Fruit fly (Drosophila melanogaster) whole organism, prepupa: ENCODE measurements around the gene Scm.

Experiments
- CG16779 ChIP-seq: fragments of 200-800 bp; sonication (Bioruptor generic); optimal IDR thresholded peaks from 3 replicates; lab custom pipeline; 2017; ENCODE audit warnings: missing biosample characterization, mild to moderate bottlenecking, missing genetic modification characterization
- CG4318 ChIP-seq: fragments of 200-800 bp; sonication (Bioruptor generic); optimal IDR thresholded peaks from 3 replicates; lab custom pipeline; 2017; ENCODE audit warnings: missing biosample characterization, mild to moderate bottlenecking, missing genetic modification characterization
- CG6854 ChIP-seq: fragments of 200-800 bp; sonication (Bioruptor generic); optimal IDR thresholded peaks from 2 replicates; lab custom pipeline; 2017; ENCODE audit warnings: missing biosample characterization, mild to moderate bottlenecking, missing genetic modification characterization
- CG8632 ChIP-seq: fragments of 200-800 bp; sonication (Bioruptor generic); optimal IDR thresholded peaks from 3 replicates; lab custom pipeline; 2016; ENCODE audit warnings: missing biosample characterization, missing genetic modification characterization
- Ets96B ChIP-seq: fragments of 200-800 bp; optimal IDR thresholded peaks from 2 replicates; lab custom pipeline; 2019; ENCODE audit warnings: missing biosample characterization, mild to moderate bottlenecking, missing genetic modification characterization, moderate library complexity
- Hr39 ChIP-seq: fragments of 200-800 bp; sonication (Bioruptor generic); optimal IDR thresholded peaks from 2 replicates; lab custom pipeline; 2016; ENCODE audit warnings: missing biosample characterization, missing genetic modification characterization
- Lpt ChIP-seq: fragments of 200-800 bp; sonication (Bioruptor generic); optimal IDR thresholded peaks from 3 replicates; lab custom pipeline; 2016; ENCODE audit warnings: missing biosample characterization, missing genetic modification characterization
- Sox15 ChIP-seq: fragments of 200-800 bp; sonication (Bioruptor generic); optimal IDR thresholded peaks from 3 replicates; lab custom pipeline; 2016; ENCODE audit warnings: missing biosample characterization, missing genetic modification characterization
- topi ChIP-seq: fragments of 200-800 bp; sonication (Bioruptor generic); optimal IDR thresholded peaks from 3 replicates; lab custom pipeline; 2016; ENCODE audit warnings: missing biosample characterization, missing genetic modification characterization

dm6 chr3R:9604445-9605020 is 32.9 kb downstream of the Scm start:
- TF ChIP-seq CG4318 (GFP tag; lab: Kevin White, UChicago) (no peak), Ets96B (no peak), Lpt (GFP tag; lab: Kevin White, UChicago) (no peak), CG8632 (no peak), CG6854 (GFP tag; lab: Kevin White, UChicago) (no peak), Hr39 (GFP tag; lab: Kevin White, UChicago) (no peak), topi (GFP tag; lab: Kevin White, UChicago) (no peak), Sox15 (GFP tag; lab: Kevin White, UChicago) (no peak), CG16779 (tag; lab: Kevin White, UChicago) (no peak)
